Fruit fly (Drosophila melanogaster) whole organism, pupa: ENCODE results near the gene Top3beta.

Experiments
- CG10348 ChIP-seq: fragments of 200-800 bp; sonication (Bioruptor generic); IDR thresholded peaks from 2 replicates; pipeline ENCODE4 v1.3.6; 2022; ENCODE audit warnings: missing biosample characterization, missing genetic modification characterization
- CG17806 ChIP-seq: fragments of 200-800 bp; sonication (Bioruptor generic); optimal IDR thresholded peaks from 2 replicates; lab custom pipeline; 2018; ENCODE audit warnings: missing biosample characterization, mild to moderate bottlenecking, missing genetic modification characterization, moderate library complexity
- EcR ChIP-seq: fragments of 200-800 bp; sonication (Bioruptor generic); optimal IDR thresholded peaks from 3 replicates; lab custom pipeline; 2019; ENCODE audit warnings: missing biosample characterization, missing genetic modification characterization, mild to moderate bottlenecking, moderate library complexity, missing genetic modification reagents
- Pif1A ChIP-seq: fragments of 200-800 bp; sonication (Bioruptor generic); optimal IDR thresholded peaks from 3 replicates; lab custom pipeline; 2016; ENCODE audit warnings: missing biosample characterization, missing genetic modification characterization
- Pif1B ChIP-seq: fragments of 200-800 bp; sonication (Bioruptor generic); optimal IDR thresholded peaks from 3 replicates; lab custom pipeline; 2016; ENCODE audit warnings: missing biosample characterization, missing genetic modification characterization
- Snoo ChIP-seq: fragments of 200-800 bp; sonication (Bioruptor generic); optimal IDR thresholded peaks from 3 replicates; lab custom pipeline; 2017; ENCODE audit warnings: missing biosample characterization, mild to moderate bottlenecking, missing genetic modification characterization, inconsistent platforms
- fd96Ca ChIP-seq: fragments of 200-800 bp; sonication (Bioruptor generic); IDR thresholded peaks from 3 replicates; pipeline ENCODE4 v1.3.6; 2022; ENCODE audit warnings: missing biosample characterization, missing genetic modification characterization
- rn ChIP-seq: fragments of 200-800 bp; sonication (Bioruptor generic); IDR thresholded peaks from 2 replicates; pipeline ENCODE4 v1.3.6; 2022; ENCODE audit warnings: missing biosample characterization, missing genetic modification characterization

DNA sequence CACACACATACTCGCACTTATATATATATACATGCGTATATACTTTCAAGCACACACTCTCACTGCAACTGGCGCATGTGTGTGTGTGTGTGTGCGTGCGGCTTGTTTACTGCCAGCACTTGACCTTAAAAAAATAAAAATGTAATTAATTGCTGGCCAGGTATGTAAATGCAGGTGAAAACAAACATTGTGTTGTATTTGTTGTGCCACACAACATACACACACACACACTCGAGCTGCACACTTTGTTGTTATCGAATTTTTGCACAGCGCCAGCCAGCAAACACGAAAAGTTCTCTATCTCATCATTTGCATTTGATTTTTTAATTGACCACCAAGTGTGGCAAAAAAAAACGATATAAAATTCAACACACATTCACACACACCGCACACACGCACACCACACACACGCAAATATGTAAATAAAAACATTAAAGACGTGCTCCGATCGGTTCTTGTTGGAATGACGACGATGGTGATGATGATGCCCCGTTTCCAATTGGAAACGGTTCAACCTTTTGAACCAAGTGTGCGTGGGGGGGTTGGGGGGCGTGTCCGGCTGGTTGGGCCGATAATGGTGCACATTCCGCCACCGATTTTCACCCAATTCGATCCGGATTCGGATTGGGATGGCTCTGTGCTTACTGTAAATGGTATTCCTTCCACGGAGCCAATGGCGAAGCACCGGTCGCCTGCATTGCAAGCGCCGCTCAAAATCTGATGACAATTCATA, 33.0 kb downstream of the Top3beta start:
- no peak for TF ChIP-seq rn (GFP tag; lab: Robert Waterston, UW)
- 0 out of 3 replicates have a peak, but pooled peaks have one; percentile 29 for TF ChIP-seq fd96Ca
- TF ChIP-seq Pif1A (GFP tag; lab: Kevin White, UChicago): no peak
- no peak for TF ChIP-seq Snoo (tag; lab: Kevin White, UChicago)
- no peak for TF ChIP-seq CG10348 (GFP tag; lab: Robert Waterston, UW)
- no peak for TF ChIP-seq Pif1B (GFP tag; lab: Kevin White, UChicago)
- no peak for TF ChIP-seq EcR (GFP tag; lab: Kevin White, UChicago)
- TF ChIP-seq CG17806 (tag; lab: Kevin White, UChicago): no peak
